Fruit fly (Drosophila melanogaster) whole organism, embryonic: Measurements from ENCODE around the gene CG2841.

Source experiments
- Atf-2 ChIP-seq: fragments of 200-800 bp; sonication (Bioruptor generic); optimal IDR thresholded peaks from 2 replicates; lab custom pipeline; 2016; ENCODE audit warnings: missing biosample characterization, missing genetic modification characterization
- Bgb ChIP-seq: fragments of 200-800 bp; sonication (Bioruptor generic); IDR thresholded peaks from 2 replicates; pipeline ENCODE4 v1.3.6; 2022; ENCODE audit warnings: missing biosample characterization, missing genetic modification characterization; ENCODE audit not compliant: partially characterized antibody
- Blimp-1 ChIP-seq: fragments of 200-800 bp; sonication (Bioruptor generic); optimal IDR thresholded peaks from 3 replicates; lab custom pipeline; 2018; ENCODE audit warnings: missing biosample characterization, missing genetic modification characterization, mild to moderate bottlenecking, moderate library complexity, missing genetic modification reagents
- CG10979 ChIP-seq: fragments of 200-800 bp; sonication (Bioruptor generic); optimal IDR thresholded peaks from 2 replicates; lab custom pipeline; 2018; ENCODE audit warnings: missing biosample characterization, mild to moderate bottlenecking, missing genetic modification characterization, moderate library complexity
- CG1529 ChIP-seq: fragments of 200-800 bp; sonication (Bioruptor generic); optimal IDR thresholded peaks from 3 replicates; lab custom pipeline; 2018; ENCODE audit warnings: missing biosample characterization, missing genetic modification characterization
- CG1647 ChIP-seq: fragments of 200-800 bp; sonication (Bioruptor generic); optimal IDR thresholded peaks from 3 replicates; lab custom pipeline; 2016; ENCODE audit warnings: missing biosample characterization, missing genetic modification characterization
- CG17328 ChIP-seq: fragments of 200-800 bp; sonication (Bioruptor generic); IDR thresholded peaks from 2 replicates; pipeline ENCODE4 v1.3.6; 2022; ENCODE audit warnings: missing biosample characterization, missing genetic modification characterization
- CG18011 ChIP-seq: fragments of 200-800 bp; sonication (Bioruptor generic); optimal IDR thresholded peaks from 2 replicates; lab custom pipeline; 2017; ENCODE audit warnings: missing biosample characterization, missing genetic modification characterization, mild to moderate bottlenecking, moderate library complexity, missing genotype
- CG2120 ChIP-seq: fragments of 200-800 bp; sonication (Bioruptor generic); optimal IDR thresholded peaks from 3 replicates; lab custom pipeline; 2016; ENCODE audit warnings: missing biosample characterization, missing genetic modification characterization
- CG2199 ChIP-seq: fragments of 200-800 bp; sonication (Bioruptor generic); IDR thresholded peaks from 3 replicates; pipeline ENCODE4 v1.3.6; 2022; ENCODE audit warnings: missing biosample characterization, missing genetic modification characterization
- CG2678 ChIP-seq: fragments of 200-800 bp; sonication (Bioruptor generic); optimal IDR thresholded peaks from 3 replicates; lab custom pipeline; 2019; ENCODE audit warnings: missing biosample characterization, mild to moderate bottlenecking, missing genetic modification characterization, moderate library complexity
- CG31441 ChIP-seq: fragments of 200-800 bp; sonication (Bioruptor generic); IDR thresholded peaks from 2 replicates; pipeline ENCODE4 v1.3.6; 2022; ENCODE audit warnings: missing biosample characterization, missing genetic modification characterization
- CG34422 ChIP-seq: fragments of 200-800 bp; sonication (Bioruptor generic); IDR thresholded peaks from 3 replicates; pipeline ENCODE4 v1.3.6; 2022; ENCODE audit warnings: missing biosample characterization, missing genetic modification characterization
- CG4424 ChIP-seq: fragments of 200-800 bp; sonication (Bioruptor generic); optimal IDR thresholded peaks from 3 replicates; lab custom pipeline; 2016; ENCODE audit warnings: missing biosample characterization, missing genetic modification characterization
- CG5180 ChIP-seq: fragments of 200-800 bp; sonication (Bioruptor generic); optimal IDR thresholded peaks from 3 replicates; lab custom pipeline; 2017; ENCODE audit warnings: missing biosample characterization, missing genetic modification characterization, mild to moderate bottlenecking, moderate library complexity, missing genetic modification reagents
- CG6683 ChIP-seq: fragments of 200-800 bp; sonication (Bioruptor generic); optimal IDR thresholded peaks from 2 replicates; lab custom pipeline; 2017; ENCODE audit warnings: missing biosample characterization, mild to moderate bottlenecking, missing genetic modification characterization, missing genetic modification reagents
- CG8944 ChIP-seq: fragments of 200-800 bp; sonication (Bioruptor generic); optimal IDR thresholded peaks from 3 replicates; lab custom pipeline; 2016; ENCODE audit warnings: missing biosample characterization, missing genetic modification characterization
- CG9437 ChIP-seq: fragments of 200-800 bp; sonication (Bioruptor generic); optimal IDR thresholded peaks from 2 replicates; lab custom pipeline; 2018; ENCODE audit warnings: missing biosample characterization, mild to moderate bottlenecking, missing genetic modification characterization
- Drgx ChIP-seq: fragments of 200-800 bp; sonication (Bioruptor generic); IDR thresholded peaks from 2 replicates; pipeline ENCODE4 v1.3.6; 2022; ENCODE audit warnings: missing biosample characterization, missing genetic modification characterization
- E2f1 ChIP-seq: fragments of 200-800 bp; sonication (Bioruptor generic); IDR thresholded peaks from 2 replicates; pipeline ENCODE4 v1.3.6; 2022; ENCODE audit warnings: missing biosample characterization, missing genetic modification characterization
- GATAe ChIP-seq: fragments of 200-800 bp; sonication (Bioruptor generic); conservative IDR thresholded peaks from 2 replicates; pipeline ENCODE4 v1.3.6; 2022; ENCODE audit warnings: missing biosample characterization, missing genetic modification characterization
- MESR4 ChIP-seq: fragments of 200-800 bp; sonication (Bioruptor generic); optimal IDR thresholded peaks from 2 replicates; lab custom pipeline; 2018; ENCODE audit warnings: missing biosample characterization, mild to moderate bottlenecking, missing genetic modification characterization, moderate library complexity
- Meics ChIP-seq: fragments of 200-800 bp; sonication (Bioruptor generic); optimal IDR thresholded peaks from 2 replicates; lab custom pipeline; 2017; ENCODE audit warnings: missing biosample characterization, mild to moderate bottlenecking, missing genetic modification characterization
- Rfx ChIP-seq: fragments of 200-800 bp; sonication (Bioruptor generic); IDR thresholded peaks from 2 replicates; pipeline ENCODE4 v1.3.6; 2022; ENCODE audit warnings: missing biosample characterization, missing genetic modification characterization
- br ChIP-seq: fragments of >200 bp; optimal IDR thresholded peaks from 2 replicates; lab custom pipeline; 2017
- bsh ChIP-seq, 2 experiments: fragments of 200-800 bp; sonication (Bioruptor generic); optimal IDR thresholded peaks; 2 replicates each; lab custom pipeline; 2017 to 2018; ENCODE audit warnings: mild to moderate bottlenecking in 2 of 2, missing biosample characterization in 2 of 2, missing genetic modification characterization in 2 of 2, moderate library complexity in 1 of 2
- chn ChIP-seq: fragments of 200-800 bp; sonication (Bioruptor generic); optimal IDR thresholded peaks from 2 replicates; lab custom pipeline; 2016; ENCODE audit warnings: missing biosample characterization, missing genetic modification characterization
- corto ChIP-seq: fragments of 200-800 bp; sonication (Bioruptor generic); optimal IDR thresholded peaks from 2 replicates; lab custom pipeline; 2016; ENCODE audit warnings: missing biosample characterization, mild to moderate bottlenecking, missing genetic modification characterization, moderate library complexity
- crol ChIP-seq: fragments of 200-800 bp; sonication (Bioruptor generic); IDR thresholded peaks from 2 replicates; pipeline ENCODE4 v1.3.6; 2022; ENCODE audit warnings: missing biosample characterization, missing genetic modification characterization
- danr ChIP-seq: fragments of 200-800 bp; sonication (Bioruptor generic); IDR thresholded peaks from 2 replicates; pipeline ENCODE4 v1.3.6; 2022; ENCODE audit warnings: missing biosample characterization, missing genetic modification characterization
- dmrt11E ChIP-seq: fragments of 200-800 bp; sonication (Bioruptor generic); optimal IDR thresholded peaks from 3 replicates; lab custom pipeline; 2018; ENCODE audit warnings: missing biosample characterization, mild to moderate bottlenecking, missing genetic modification characterization, moderate library complexity
- esg ChIP-seq: fragments of 200-800 bp; sonication (Bioruptor generic); conservative IDR thresholded peaks from 2 replicates; pipeline ENCODE4 v1.3.6; 2022; ENCODE audit warnings: missing biosample characterization, missing genetic modification characterization
- kay ChIP-seq: fragments of 200-800 bp; sonication (Bioruptor generic); optimal IDR thresholded peaks from 2 replicates; lab custom pipeline; 2016; ENCODE audit warnings: missing biosample characterization, missing genetic modification characterization
- kni ChIP-seq: fragments of 200-800 bp; sonication (Bioruptor generic); optimal IDR thresholded peaks from 3 replicates; lab custom pipeline; 2017; ENCODE audit warnings: mild to moderate bottlenecking, missing biosample characterization, missing genetic modification reagents, missing genetic modification characterization
- nau ChIP-seq: fragments of 200-800 bp; sonication (Bioruptor generic); optimal IDR thresholded peaks from 3 replicates; lab custom pipeline; 2017; ENCODE audit warnings: missing biosample characterization, mild to moderate bottlenecking, missing genetic modification characterization, missing genetic modification reagents
- otp ChIP-seq: fragments of 200-800 bp; sonication (Bioruptor generic); IDR thresholded peaks from 3 replicates; pipeline ENCODE4, ENCODE4 v1.3.6; 2022; ENCODE audit warnings: missing biosample characterization, missing genetic modification characterization
- pfk ChIP-seq: fragments of 200-800 bp; sonication (Bioruptor generic); optimal IDR thresholded peaks from 2 replicates; lab custom pipeline; 2018; ENCODE audit warnings: missing biosample characterization, mild to moderate bottlenecking, missing genetic modification characterization, moderate library complexity
- prd ChIP-seq, 3 experiments: fragments of >200 bp in 2 of 3; fragments of 200-800 bp in 1 of 3; sonication (Bioruptor generic) in 1 of 3; optimal IDR thresholded peaks in 2 of 3; IDR thresholded peaks in 1 of 3; 2 replicates in 2 of 3; 3 replicates in 1 of 3; pipeline versions ENCODE4 v1.3.6 to Lab custom; 2017 to 2022; ENCODE audit warnings: missing biosample characterization in 1 of 3, missing genetic modification characterization in 1 of 3
- run ChIP-seq: fragments of 200-800 bp; sonication (Bioruptor generic); optimal IDR thresholded peaks from 3 replicates; lab custom pipeline; 2018; ENCODE audit warnings: missing biosample characterization, mild to moderate bottlenecking, missing genetic modification characterization
- sima ChIP-seq: fragments of 200-800 bp; sonication (Bioruptor generic); optimal IDR thresholded peaks from 2 replicates; lab custom pipeline; 2016; ENCODE audit warnings: missing biosample characterization, missing genetic modification characterization
- sr ChIP-seq: fragments of 200-800 bp; sonication (Bioruptor generic); IDR thresholded peaks from 3 replicates; pipeline ENCODE4 v1.3.6; 2022; ENCODE audit warnings: missing biosample characterization, missing genetic modification characterization
- stc ChIP-seq: fragments of 200-800 bp; sonication (Bioruptor generic); IDR thresholded peaks from 2 replicates; pipeline ENCODE4 v1.3.6; 2022; ENCODE audit warnings: missing biosample characterization, missing genetic modification characterization
- tap ChIP-seq: fragments of 200-800 bp; optimal IDR thresholded peaks from 3 replicates; lab custom pipeline; 2019; ENCODE audit warnings: missing biosample characterization, mild to moderate bottlenecking, missing genetic modification characterization, moderate library complexity
- trem ChIP-seq: fragments of 200-800 bp; optimal IDR thresholded peaks from 3 replicates; lab custom pipeline; 2019; ENCODE audit warnings: missing biosample characterization, mild to moderate bottlenecking, missing genetic modification characterization, moderate library complexity
- tx ChIP-seq: fragments of 200-800 bp; sonication (Bioruptor generic); optimal IDR thresholded peaks from 2 replicates; lab custom pipeline; 2016; ENCODE audit warnings: missing biosample characterization, missing genetic modification characterization
- usp ChIP-seq: fragments of >200 bp; optimal IDR thresholded peaks from 2 replicates; lab custom pipeline; 2017; ENCODE audit warnings: missing biosample characterization, missing genetic modification characterization
- yki ChIP-seq: fragments of >200 bp; optimal IDR thresholded peaks from 3 replicates; lab custom pipeline; 2018
- zen2 ChIP-seq: fragments of 200-800 bp; sonication (Bioruptor generic); IDR thresholded peaks from 3 replicates; pipeline ENCODE4 v1.3.6; 2022; ENCODE audit warnings: missing biosample characterization, missing genetic modification characterization; ENCODE audit not compliant: partially characterized antibody
- zf30C ChIP-seq: fragments of 200-800 bp; sonication (Bioruptor generic); optimal IDR thresholded peaks from 3 replicates; lab custom pipeline; 2018; ENCODE audit warnings: missing biosample characterization, mild to moderate bottlenecking, missing genetic modification characterization

Gene CG2841

DNA sequence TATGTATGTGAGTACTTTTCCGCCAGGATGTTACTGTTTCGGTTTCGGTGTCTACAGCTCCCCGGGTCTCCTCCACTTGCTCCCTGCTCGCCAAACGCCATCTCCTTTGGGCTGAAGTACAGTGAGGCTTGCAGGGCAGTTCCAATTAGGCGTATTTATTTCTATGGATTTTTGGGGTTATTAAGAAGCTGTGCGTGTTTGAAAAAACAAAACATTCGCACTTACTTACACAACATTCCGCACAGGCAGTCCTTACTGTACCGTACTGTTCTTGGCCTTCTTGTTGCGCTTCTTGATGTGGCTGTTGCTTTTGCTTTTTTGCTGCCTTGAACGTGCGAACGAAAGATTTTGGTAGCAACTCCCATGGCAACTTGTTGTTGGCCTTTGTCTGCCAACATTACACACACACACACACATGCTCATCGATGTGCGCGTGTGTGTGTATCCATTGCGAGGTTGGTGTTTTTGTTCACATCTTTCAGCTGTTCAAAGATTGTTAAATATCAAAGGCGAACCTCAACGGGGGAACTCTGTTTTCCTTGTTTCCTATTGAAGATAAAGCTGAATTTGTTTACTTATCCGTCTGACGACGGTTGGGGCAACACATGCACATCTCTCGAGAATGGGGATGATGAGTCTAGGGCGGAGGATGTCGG lies 44.1 kb downstream of the CG2841 start (continued):
- TF ChIP-seq Rfx (GFP tag; lab: Robert Waterston, UW): peak; percentile 56; the same call in 1 of the 2 replicates
- TF ChIP-seq CG10979: peak; percentile 17
- TF ChIP-seq CG6683 (GFP tag; lab: Kevin White, UChicago): no peak
- TF ChIP-seq trem (tag; lab: Kevin White, UChicago): no peak
- TF ChIP-seq bsh (GFP tag; optimal IDR thresholded peaks at IDR 0.05; lab: Kevin White, UChicago): peak; percentile 53 to 76
- TF ChIP-seq Bgb: no peak
- TF ChIP-seq sima (GFP tag; lab: Kevin White, UChicago): no peak
- TF ChIP-seq Blimp-1 (GFP tag; lab: Kevin White, UChicago): no peak
- no peak for TF ChIP-seq prd (optimal IDR thresholded peaks at IDR 0.05; lab: Kevin White, UChicago)
- peak; percentile 90 for TF ChIP-seq prd (GFP tag; IDR thresholded peaks at IDR 0.05; lab: Robert Waterston, UW)
- TF ChIP-seq sr (GFP tag; lab: Robert Waterston, UW): 0 out of 3 replicates have a peak, but pooled peaks have one; percentile 4
- no peak for TF ChIP-seq yki (lab: Kevin White, UChicago)
- no peak for TF ChIP-seq kay
- TF ChIP-seq CG1647 (GFP tag; lab: Kevin White, UChicago): no peak
- TF ChIP-seq GATAe (GFP tag; lab: Robert Waterston, UW): no peak
- no peak for TF ChIP-seq CG5180
- no peak for TF ChIP-seq danr
- TF ChIP-seq usp (GFP tag; lab: Kevin White, UChicago): no peak
- TF ChIP-seq CG2120 (GFP tag; lab: Kevin White, UChicago): peak; percentile 77
- TF ChIP-seq MESR4 (GFP tag; lab: Kevin White, UChicago): no peak
- TF ChIP-seq corto (GFP tag; lab: Kevin White, UChicago): peak; percentile 87
- TF ChIP-seq CG2678: peak; percentile 39
- TF ChIP-seq CG34422 (GFP tag; lab: Robert Waterston, UW): peak; percentile 58; the same call in 2 of the 3 replicates
- TF ChIP-seq Atf-2: peak; percentile 23
- no peak for TF ChIP-seq kni (GFP tag; lab: Kevin White, UChicago)
- peak; percentile 69 for TF ChIP-seq CG17328 (GFP tag; lab: Robert Waterston, UW)
- no peak for TF ChIP-seq CG18011 (GFP tag; lab: Kevin White, UChicago)
- TF ChIP-seq CG31441: peak; percentile 30; the same call in 1 of the 2 replicates
- peak; percentile 27; the same call in 1 of the 2 replicates for TF ChIP-seq crol (GFP tag; lab: Robert Waterston, UW)
- 0 out of 2 replicates have a peak, but pooled peaks have one; percentile 36 for TF ChIP-seq stc (GFP tag; lab: Robert Waterston, UW)
- no peak for TF ChIP-seq br (lab: Kevin White, UChicago)
- 0 out of 3 replicates have a peak, but pooled peaks have one; percentile 42 for TF ChIP-seq otp
- peak; percentile 54 for TF ChIP-seq dmrt11E (tag; lab: Kevin White, UChicago)
- TF ChIP-seq run (tag; lab: Kevin White, UChicago): no peak
- TF ChIP-seq Meics (GFP tag; lab: Kevin White, UChicago): peak; percentile 31
- TF ChIP-seq E2f1 (GFP tag; lab: Robert Waterston, UW): 0 out of 2 replicates have a peak, but pooled peaks have one; percentile 34
- TF ChIP-seq chn (GFP tag; lab: Kevin White, UChicago): peak; percentile 57
- TF ChIP-seq tap (tag; lab: Kevin White, UChicago): no peak
- peak; percentile 59 for TF ChIP-seq CG8944 (GFP tag; lab: Kevin White, UChicago)
- TF ChIP-seq CG1529 (GFP tag; lab: Kevin White, UChicago): peak; percentile 2
- no peak for TF ChIP-seq nau
- no peak for TF ChIP-seq CG9437 (GFP tag; lab: Kevin White, UChicago)
- no peak for TF ChIP-seq tx (GFP tag; lab: Kevin White, UChicago)
- TF ChIP-seq zf30C (GFP tag; lab: Kevin White, UChicago): no peak
- TF ChIP-seq CG4424 (GFP tag; lab: Kevin White, UChicago): peak; percentile 20
- TF ChIP-seq zen2 (GFP tag; lab: Robert Waterston, UW): no peak
- peak; percentile 58; the same call in 1 of the 2 replicates for TF ChIP-seq Drgx (GFP tag; lab: Robert Waterston, UW)
- TF ChIP-seq esg (GFP tag; lab: Robert Waterston, UW): peak; percentile 61
- no peak for TF ChIP-seq pfk (GFP tag; lab: Kevin White, UChicago)
- no peak for TF ChIP-seq CG2199 (GFP tag; lab: Robert Waterston, UW)
